Fruit fly (Drosophila melanogaster): ENCODE results near the gene Taf10b.

dm6 chr2L:2723100-2723499 is 44.5 kb downstream of the Taf10b start:
- TF ChIP-seq CTCF (optimal IDR thresholded peaks at IDR 0.05) = no peak
- TF ChIP-seq CG8478 (optimal IDR thresholded peaks at IDR 0.05) = no peak
